Worm (Caenorhabditis elegans) whole organism, early embryonic: ENCODE measurements around the gene ttbk-2.2.
"Not testable (repeated sequence)": the region's sequence is repeated elsewhere in the genome, so short reads cannot be mapped to it uniquely, and the experiment has no call there.

Source experiments
- B0310.2 ChIP-seq: sonication (generic microtip); optimal IDR thresholded peaks from 2 replicates; lab custom pipeline; 2016; ENCODE audit warnings: mild to moderate bottlenecking, missing genetic modification characterization, missing compliant biosample characterization
- ama-1 ChIP-seq: fragments of 150-350 bp; optimal IDR thresholded peaks from 2 replicates; lab custom pipeline; 2014
- ets-7 ChIP-seq: sonication (generic microtip); optimal IDR thresholded peaks from 2 replicates; lab custom pipeline; 2016; ENCODE audit warnings: missing genotype, missing genetic modification characterization, missing compliant biosample characterization
- hmbx-1 ChIP-seq: sonication (generic microtip); optimal IDR thresholded peaks from 2 replicates; lab custom pipeline; 2016; ENCODE audit warnings: mild to moderate bottlenecking, missing genetic modification characterization, missing compliant biosample characterization
- hmg-4 ChIP-seq: fragments of 200-800 bp; sonication (Bioruptor generic); optimal IDR thresholded peaks from 2 replicates; lab custom pipeline; 2018; ENCODE audit warnings: mild to moderate bottlenecking, missing genetic modification characterization, missing compliant biosample characterization
- tra-4 ChIP-seq: sonication (generic microtip); optimal IDR thresholded peaks from 2 replicates; lab custom pipeline; 2017; ENCODE audit warnings: missing genetic modification characterization, missing compliant biosample characterization

ce11 chrIV:5017075-5017474, 49.7 kb downstream of the ttbk-2.2 start, which contains the start of gene T28H11.7:
- not testable (repeated sequence) for TF ChIP-seq B0310.2; ama-1 (lab: Kevin White, UChicago); ets-7; tra-4 (tag; lab: Kevin White, UChicago); hmbx-1 (tag; lab: Kevin White, UChicago); hmg-4 (GFP tag; lab: Kevin White, UChicago)
